Fruit fly (Drosophila melanogaster) whole organism, embryonic: ENCODE results near the gene Hex-t2.
A peak's percentile ranks its signal among the peaks of the same experiment; 100 is the strongest.

Experiments
- Abd-B ChIP-seq: fragments of 200-800 bp; sonication (Bioruptor generic); optimal IDR thresholded peaks from 2 replicates; lab custom pipeline; 2018; ENCODE audit warnings: missing biosample characterization, mild to moderate bottlenecking, missing genetic modification characterization, moderate library complexity
- Ada2b ChIP-seq: fragments of 200-800 bp; sonication (Bioruptor generic); IDR thresholded peaks from 2 replicates; pipeline ENCODE4 v1.3.6; 2022; ENCODE audit warnings: missing biosample characterization, missing genetic modification characterization
- Awh ChIP-seq: fragments of 200-800 bp; sonication (Bioruptor generic); IDR thresholded peaks from 2 replicates; pipeline ENCODE4, ENCODE4 v1.3.6; 2022; ENCODE audit warnings: missing biosample characterization, missing genetic modification characterization
- Bdp1 ChIP-seq: fragments of 200-800 bp; sonication (Bioruptor generic); optimal IDR thresholded peaks from 3 replicates; lab custom pipeline; 2016; ENCODE audit warnings: missing biosample characterization, missing genetic modification characterization
- CG10462 ChIP-seq: fragments of 200-800 bp; sonication (Bioruptor generic); optimal IDR thresholded peaks from 2 replicates; lab custom pipeline; 2016; ENCODE audit warnings: missing biosample characterization, missing genetic modification characterization
- CG12071 ChIP-seq: fragments of 200-800 bp; sonication (Bioruptor generic); optimal IDR thresholded peaks from 3 replicates; lab custom pipeline; 2018; ENCODE audit warnings: missing biosample characterization, mild to moderate bottlenecking, missing genetic modification characterization
- CG12659 ChIP-seq: fragments of 200-800 bp; sonication (Bioruptor generic); optimal IDR thresholded peaks from 3 replicates; lab custom pipeline; 2017; ENCODE audit warnings: mild to moderate bottlenecking, missing biosample characterization, missing genetic modification reagents, missing genetic modification characterization
- CG13296 ChIP-seq: fragments of 200-800 bp; sonication (Bioruptor generic); optimal IDR thresholded peaks from 3 replicates; lab custom pipeline; 2018; ENCODE audit warnings: missing biosample characterization, mild to moderate bottlenecking, missing genetic modification characterization
- CG14965 ChIP-seq: fragments of 200-800 bp; sonication (Bioruptor generic); optimal IDR thresholded peaks from 2 replicates; lab custom pipeline; 2016; ENCODE audit warnings: missing biosample characterization, missing genetic modification characterization, borderline replicate concordance
- CG15514 ChIP-seq: fragments of 200-800 bp; sonication (Bioruptor generic); optimal IDR thresholded peaks from 3 replicates; lab custom pipeline; 2017; ENCODE audit warnings: missing biosample characterization, missing genetic modification characterization, mild to moderate bottlenecking, moderate library complexity, missing genetic modification reagents
- CG17361 ChIP-seq: fragments of 200-800 bp; sonication (Bioruptor generic); IDR thresholded peaks from 3 replicates; pipeline ENCODE4 v1.3.6; 2022; ENCODE audit warnings: missing biosample characterization, missing genetic modification characterization
- CG1832 ChIP-seq: fragments of 200-800 bp; sonication (Bioruptor generic); optimal IDR thresholded peaks from 2 replicates; lab custom pipeline; 2017; ENCODE audit warnings: missing biosample characterization, mild to moderate bottlenecking, missing genetic modification characterization, inconsistent platforms
- CG18599 ChIP-seq: fragments of 200-800 bp; sonication (Bioruptor generic); optimal IDR thresholded peaks from 3 replicates; lab custom pipeline; 2017; ENCODE audit warnings: missing biosample characterization, missing genetic modification characterization, mild to moderate bottlenecking, moderate library complexity, missing genetic modification reagents
- CG2120 ChIP-seq: fragments of 200-800 bp; sonication (Bioruptor generic); optimal IDR thresholded peaks from 3 replicates; lab custom pipeline; 2016; ENCODE audit warnings: missing biosample characterization, missing genetic modification characterization
- CG30403 ChIP-seq: fragments of 200-800 bp; sonication (Bioruptor generic); optimal IDR thresholded peaks from 3 replicates; lab custom pipeline; 2016; ENCODE audit warnings: missing biosample characterization, missing genetic modification characterization
- CG31224 ChIP-seq: fragments of 200-800 bp; sonication (Bioruptor generic); IDR thresholded peaks from 2 replicates; pipeline ENCODE4 v1.3.6; 2022; ENCODE audit warnings: missing biosample characterization, missing genetic modification characterization
- CG3281 ChIP-seq: fragments of 200-800 bp; sonication (Bioruptor generic); optimal IDR thresholded peaks from 3 replicates; lab custom pipeline; 2017; ENCODE audit warnings: missing biosample characterization, mild to moderate bottlenecking, missing genetic modification characterization
- CG33213 ChIP-seq: fragments of 200-800 bp; sonication (Bioruptor generic); optimal IDR thresholded peaks from 3 replicates; lab custom pipeline; 2016; ENCODE audit warnings: missing biosample characterization, missing genetic modification characterization
- CG43689 ChIP-seq: fragments of 200-800 bp; sonication (Bioruptor generic); IDR thresholded peaks from 2 replicates; pipeline ENCODE4 v1.3.6; 2022; ENCODE audit warnings: missing biosample characterization, missing genetic modification characterization
- CG5953 ChIP-seq: fragments of 200-800 bp; sonication (Bioruptor generic); IDR thresholded peaks from 2 replicates; pipeline ENCODE4 v1.3.6; 2022; ENCODE audit warnings: missing biosample characterization, missing genetic modification characterization
- CG6175 ChIP-seq: fragments of 200-800 bp; sonication (Bioruptor generic); IDR thresholded peaks from 3 replicates; pipeline ENCODE4 v1.3.6; 2022; ENCODE audit warnings: missing biosample characterization, missing genetic modification characterization
- CG7745 ChIP-seq: fragments of 200-800 bp; sonication (Bioruptor generic); optimal IDR thresholded peaks from 2 replicates; lab custom pipeline; 2018; ENCODE audit warnings: missing biosample characterization, mild to moderate bottlenecking, missing genetic modification characterization, moderate library complexity
- CG7963 ChIP-seq: fragments of 200-800 bp; sonication (Bioruptor generic); IDR thresholded peaks from 3 replicates; pipeline ENCODE4 v1.3.6; 2022; ENCODE audit warnings: missing biosample characterization, missing genetic modification characterization; ENCODE audit not compliant: partially characterized antibody
- CG8924 ChIP-seq: fragments of 200-800 bp; optimal IDR thresholded peaks from 3 replicates; lab custom pipeline; 2019; ENCODE audit warnings: missing biosample characterization, mild to moderate bottlenecking, missing genetic modification characterization, moderate library complexity
- CG9817 ChIP-seq: fragments of 200-800 bp; sonication (Bioruptor generic); optimal IDR thresholded peaks from 2 replicates; lab custom pipeline; 2018; ENCODE audit warnings: missing biosample characterization, mild to moderate bottlenecking, missing genetic modification characterization, moderate library complexity
- D19B ChIP-seq: fragments of 200-800 bp; sonication (Bioruptor generic); optimal IDR thresholded peaks from 2 replicates; lab custom pipeline; 2017; ENCODE audit warnings: missing biosample characterization, mild to moderate bottlenecking, missing genetic modification characterization
- Dp ChIP-seq: fragments of 200-800 bp; sonication (Bioruptor generic); optimal IDR thresholded peaks from 2 replicates; lab custom pipeline; 2018; ENCODE audit warnings: missing biosample characterization, mild to moderate bottlenecking, missing genetic modification characterization, moderate library complexity
- Fer2 ChIP-seq: fragments of 200-800 bp; sonication (Bioruptor generic); optimal IDR thresholded peaks from 2 replicates; lab custom pipeline; 2018; ENCODE audit warnings: missing biosample characterization, mild to moderate bottlenecking, missing genetic modification characterization, moderate library complexity
- Gsc ChIP-seq: fragments of 200-800 bp; sonication (Bioruptor generic); IDR thresholded peaks from 2 replicates; pipeline ENCODE4 v1.3.6; 2022; ENCODE audit warnings: missing biosample characterization, missing genetic modification characterization
- Hr51 ChIP-seq, 2 experiments: fragments of 200-800 bp; sonication (Bioruptor generic); optimal IDR thresholded peaks; 2 replicates in 1 of 2; 3 replicates in 1 of 2; lab custom pipeline; 2016 to 2018; ENCODE audit warnings: missing biosample characterization in 2 of 2, missing genetic modification characterization in 2 of 2, mild to moderate bottlenecking in 1 of 2, moderate library complexity in 1 of 2
- Mes4 ChIP-seq: fragments of 200-800 bp; sonication (Bioruptor generic); optimal IDR thresholded peaks from 2 replicates; lab custom pipeline; 2016; ENCODE audit warnings: missing biosample characterization, missing genetic modification characterization
- Opbp ChIP-seq: fragments of 200-800 bp; sonication (Bioruptor generic); IDR thresholded peaks from 3 replicates; pipeline ENCODE4 v1.3.6; 2022; ENCODE audit warnings: missing biosample characterization, missing genetic modification characterization; ENCODE audit not compliant: partially characterized antibody
- Optix ChIP-seq: fragments of 200-800 bp; sonication (Bioruptor generic); IDR thresholded peaks from 3 replicates; pipeline ENCODE4 v1.3.6; 2022; ENCODE audit warnings: missing biosample characterization, missing genetic modification characterization
- Ptx1 ChIP-seq: fragments of 200-800 bp; sonication (Bioruptor generic); IDR thresholded peaks from 2 replicates; pipeline ENCODE4 v1.3.6; 2022; ENCODE audit warnings: missing biosample characterization, missing genetic modification characterization
- Scr ChIP-seq: fragments of 200-800 bp; sonication (Bioruptor generic); IDR thresholded peaks from 2 replicates; pipeline ENCODE4 v1.3.6; 2022; ENCODE audit warnings: missing biosample characterization, missing genetic modification characterization; ENCODE audit not compliant: partially characterized antibody
- YL-1 ChIP-seq: fragments of 200-800 bp; sonication (Bioruptor generic); optimal IDR thresholded peaks from 3 replicates; lab custom pipeline; 2017; ENCODE audit warnings: missing biosample characterization, mild to moderate bottlenecking, missing genetic modification characterization
- abd-A ChIP-seq: fragments of 200-800 bp; sonication (Bioruptor generic); optimal IDR thresholded peaks from 3 replicates; lab custom pipeline; 2019; ENCODE audit warnings: missing biosample characterization, mild to moderate bottlenecking, missing genetic modification characterization, moderate library complexity
- ash1 ChIP-seq: fragments of 200-800 bp; sonication (Bioruptor generic); optimal IDR thresholded peaks from 2 replicates; lab custom pipeline; 2018; ENCODE audit warnings: missing biosample characterization, mild to moderate bottlenecking, missing genetic modification characterization
- ewg ChIP-seq: fragments of 200-800 bp; sonication (Bioruptor generic); optimal IDR thresholded peaks from 3 replicates; lab custom pipeline; 2017; ENCODE audit warnings: mild to moderate bottlenecking, missing biosample characterization, missing genetic modification reagents, missing genetic modification characterization
- exex ChIP-seq: fragments of 200-800 bp; sonication (Bioruptor generic); optimal IDR thresholded peaks from 4 replicates; lab custom pipeline; 2018; ENCODE audit warnings: missing biosample characterization, mild to moderate bottlenecking, missing genetic modification characterization, moderate library complexity
- jumu ChIP-seq: fragments of 200-800 bp; sonication (Bioruptor generic); optimal IDR thresholded peaks from 3 replicates; lab custom pipeline; 2016; ENCODE audit warnings: missing biosample characterization, missing genetic modification characterization
- lbe ChIP-seq: fragments of 200-800 bp; sonication (Bioruptor generic); optimal IDR thresholded peaks from 2 replicates; lab custom pipeline; 2016; ENCODE audit warnings: missing biosample characterization, mild to moderate bottlenecking, missing genetic modification characterization
- oc ChIP-seq: fragments of 200-800 bp; sonication (Bioruptor generic); optimal IDR thresholded peaks from 2 replicates; lab custom pipeline; 2018; ENCODE audit warnings: missing biosample characterization, mild to moderate bottlenecking, missing genetic modification characterization, moderate library complexity
- ro ChIP-seq: fragments of 200-800 bp; sonication (Bioruptor generic); IDR thresholded peaks from 2 replicates; pipeline ENCODE4 v1.3.6; 2022; ENCODE audit warnings: missing biosample characterization, missing genetic modification characterization
- sens ChIP-seq: fragments of 200-800 bp; sonication (Bioruptor generic); peaks from one replicate; lab custom pipeline; 2016; ENCODE audit warnings: missing biosample characterization, missing genetic modification characterization
- sens-2 ChIP-seq: fragments of 200-800 bp; sonication (Bioruptor generic); IDR thresholded peaks from 2 replicates; pipeline ENCODE4 v1.3.6; 2022; ENCODE audit warnings: missing biosample characterization, missing genetic modification characterization
- slp2 ChIP-seq: fragments of 200-800 bp; sonication (Bioruptor generic); optimal IDR thresholded peaks from 2 replicates; lab custom pipeline; 2016; ENCODE audit warnings: missing biosample characterization, missing genetic modification characterization
- tap ChIP-seq: fragments of 200-800 bp; optimal IDR thresholded peaks from 3 replicates; lab custom pipeline; 2019; ENCODE audit warnings: missing biosample characterization, mild to moderate bottlenecking, missing genetic modification characterization, moderate library complexity
- tup ChIP-seq: fragments of 200-800 bp; sonication (Bioruptor generic); optimal IDR thresholded peaks from 2 replicates; lab custom pipeline; 2016; ENCODE audit warnings: missing biosample characterization, mild to moderate bottlenecking, missing genetic modification characterization, moderate library complexity
- unpg ChIP-seq: fragments of 200-800 bp; sonication (Bioruptor generic); optimal IDR thresholded peaks from 3 replicates; lab custom pipeline; 2018; ENCODE audit warnings: missing biosample characterization, mild to moderate bottlenecking, missing genetic modification characterization, moderate library complexity
- zfh1 ChIP-seq: fragments of 200-800 bp; sonication (Bioruptor generic); IDR thresholded peaks from 3 replicates; pipeline ENCODE4 v1.3.6; 2022; ENCODE audit warnings: missing biosample characterization, missing genetic modification characterization

The Hex-t2 gene

dm6 chr3R:26409780-26410179 is 40.7 kb upstream of the Hex-t2 start (continued):
- TF ChIP-seq CG10462 (no peak), Awh (GFP tag; lab: Robert Waterston, UW) (no peak), CG43689 (no peak), Dp (GFP tag; lab: Kevin White, UChicago) (no peak), CG6175 (GFP tag; lab: Robert Waterston, UW) (no peak), CG30403 (no peak), CG2120 (GFP tag; lab: Kevin White, UChicago) (no peak), CG18599 (GFP tag; lab: Kevin White, UChicago) (peak; percentile 30), Scr (GFP tag; lab: Robert Waterston, UW) (no peak), jumu (no peak), CG33213 (GFP tag; lab: Kevin White, UChicago) (no peak), Fer2 (no peak), ewg (GFP tag; lab: Kevin White, UChicago) (no peak), ash1 (GFP tag; lab: Kevin White, UChicago) (no peak), tap (tag; lab: Kevin White, UChicago) (no peak), CG12659 (GFP tag; lab: Kevin White, UChicago) (no peak), CG7963 (GFP tag; lab: Robert Waterston, UW) (no peak), zfh1 (no peak), slp2 (no peak), Ptx1 (GFP tag; lab: Robert Waterston, UW) (peak; percentile 62), oc (tag; lab: Kevin White, UChicago) (no peak), Opbp (GFP tag; lab: Robert Waterston, UW) (no peak), sens (GFP tag; lab: Kevin White, UChicago) (no peak), CG17361 (GFP tag; lab: Robert Waterston, UW) (no peak; the same call in 2 of the 3 replicates), Abd-B (GFP tag; lab: Kevin White, UChicago) (peak; percentile 12), CG5953 (GFP tag; lab: Robert Waterston, UW) (no peak), D19B (no peak), abd-A (tag; lab: Kevin White, UChicago) (no peak), CG3281 (peak; percentile 0), Ada2b (GFP tag; lab: Robert Waterston, UW) (no peak; the same call in 1 of the 2 replicates), YL-1 (GFP tag; lab: Kevin White, UChicago) (no peak), Hr51 (GFP tag; optimal IDR thresholded peaks at IDR 0.05; lab: Kevin White, UChicago) (no peak), CG1832 (GFP tag; lab: Kevin White, UChicago) (no peak), CG7745 (tag; lab: Kevin White, UChicago) (no peak), exex (tag; lab: Kevin White, UChicago) (no peak), ro (GFP tag; lab: Robert Waterston, UW) (no peak), CG8924 (no peak), CG14965 (no peak), Gsc (GFP tag; lab: Robert Waterston, UW) (no peak), sens-2 (GFP tag; lab: Robert Waterston, UW) (no peak), Bdp1 (GFP tag; lab: Kevin White, UChicago) (no peak), CG9817 (tag; lab: Kevin White, UChicago) (peak; percentile 5), CG31224 (GFP tag; lab: Robert Waterston, UW) (no peak), CG13296 (GFP tag; lab: Kevin White, UChicago) (peak; percentile 38), Optix (GFP tag; lab: Robert Waterston, UW) (no peak), Mes4 (GFP tag; lab: Kevin White, UChicago) (no peak), unpg (GFP tag; lab: Kevin White, UChicago) (no peak), tup (no peak), lbe (GFP tag; lab: Kevin White, UChicago) (no peak), CG12071 (GFP tag; lab: Kevin White, UChicago) (no peak), CG15514 (GFP tag; lab: Kevin White, UChicago) (no peak)
